Worm (Caenorhabditis elegans): ENCODE measurements around the gene fis-1.

The fis-1 gene

DNA sequence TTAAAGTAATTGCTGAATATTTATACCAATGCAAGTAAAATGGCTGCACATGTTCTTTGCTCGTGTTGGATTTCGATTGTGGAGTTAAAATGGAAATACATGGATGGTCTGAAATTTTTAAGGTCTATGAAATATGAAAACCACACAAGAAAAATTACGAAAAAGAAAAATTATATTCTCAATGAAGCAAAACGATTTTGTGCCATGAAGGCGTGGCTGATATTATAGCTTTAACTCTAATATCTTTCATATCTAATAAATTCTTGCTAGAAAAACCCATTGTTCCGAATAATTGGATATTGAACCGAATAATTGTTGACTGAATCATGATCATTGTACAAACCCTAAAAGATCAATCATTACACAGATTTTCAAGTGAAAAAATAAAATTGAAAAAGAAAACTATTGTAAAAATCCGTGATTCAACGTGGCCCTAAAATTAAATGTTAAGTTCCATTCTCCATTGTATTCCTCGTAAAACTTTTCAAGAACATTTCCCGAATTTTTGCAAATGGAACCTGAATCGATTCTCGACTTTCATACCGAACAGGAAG, at the start of gene fis-1, which contains the start of gene srx-95:
Gene fis-1, plus strand, starts transcription at position 504 of the 554 bp plus-strand sequence.
Gene srx-95, minus strand, starts transcription at position 101 of the 554 bp plus-strand sequence.
- no peak for TF ChIP-seq T22C8.4 (GFP tag; IDR thresholded peaks at IDR 0.05)
- no peak for TF ChIP-seq flt-1 (GFP tag; IDR thresholded peaks at IDR 0.05)

DNA sequence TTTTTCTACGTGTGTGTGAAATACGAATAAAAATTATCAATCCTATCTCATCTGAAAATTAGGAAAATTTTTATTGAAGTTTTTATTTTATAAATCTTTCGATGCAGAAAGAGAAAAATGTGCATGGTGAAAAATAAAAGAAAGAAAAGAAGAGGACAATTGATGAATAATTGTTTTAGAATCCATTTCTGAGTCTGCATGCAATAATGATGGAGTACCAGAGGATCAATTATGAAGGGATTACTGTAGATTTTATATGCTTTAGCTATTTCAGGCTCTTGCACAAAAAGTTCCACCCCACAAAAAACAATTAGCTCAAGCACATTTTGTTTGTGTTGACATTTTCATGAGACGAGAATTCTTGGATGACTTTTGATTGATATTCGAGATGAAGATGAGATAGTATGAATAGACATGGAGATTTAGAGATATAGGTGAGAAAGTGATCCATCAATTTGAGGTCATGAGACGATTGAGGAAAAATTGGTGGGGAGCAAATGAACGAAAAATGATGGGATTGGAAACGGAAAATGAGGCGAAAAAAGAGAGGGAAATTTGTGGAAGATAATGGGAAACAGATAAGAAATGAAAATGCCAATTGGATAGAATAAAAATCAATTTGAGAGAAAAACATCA, 49.3 kb upstream of the fis-1 start, which contains the start of gene rpy-1:
Gene rpy-1, minus strand, starts transcription at position 51 of the 636 bp plus-strand sequence.
- no peak for TF ChIP-seq ztf-29 (GFP tag; IDR thresholded peaks at IDR 0.05)

ce11 chrII:6706552-6707091, 48.4 kb upstream of the fis-1 start:
- TF ChIP-seq tab-1 (GFP tag; IDR thresholded peaks at IDR 0.05): no peak
- TF ChIP-seq med-1 (GFP tag; optimal IDR thresholded peaks at IDR 0.05; ENCODE audit: insufficient read depth): no peak
- no peak for TF ChIP-seq T22C8.4 (GFP tag; IDR thresholded peaks at IDR 0.05)
- TF ChIP-seq ztf-23 (GFP tag; IDR thresholded peaks at IDR 0.05): no peak
- no peak for TF ChIP-seq flt-1 (GFP tag; IDR thresholded peaks at IDR 0.05)
- TF ChIP-seq ref-1 (GFP tag; conservative IDR thresholded peaks at IDR 0.05): no peak
- TF ChIP-seq cog-1 (tag; optimal IDR thresholded peaks at IDR 0.05): no peak
- no peak for TF ChIP-seq klf-2 (GFP tag; conservative IDR thresholded peaks at IDR 0.05)
- no peak for TF ChIP-seq ztf-29 (GFP tag; IDR thresholded peaks at IDR 0.05)

DNA sequence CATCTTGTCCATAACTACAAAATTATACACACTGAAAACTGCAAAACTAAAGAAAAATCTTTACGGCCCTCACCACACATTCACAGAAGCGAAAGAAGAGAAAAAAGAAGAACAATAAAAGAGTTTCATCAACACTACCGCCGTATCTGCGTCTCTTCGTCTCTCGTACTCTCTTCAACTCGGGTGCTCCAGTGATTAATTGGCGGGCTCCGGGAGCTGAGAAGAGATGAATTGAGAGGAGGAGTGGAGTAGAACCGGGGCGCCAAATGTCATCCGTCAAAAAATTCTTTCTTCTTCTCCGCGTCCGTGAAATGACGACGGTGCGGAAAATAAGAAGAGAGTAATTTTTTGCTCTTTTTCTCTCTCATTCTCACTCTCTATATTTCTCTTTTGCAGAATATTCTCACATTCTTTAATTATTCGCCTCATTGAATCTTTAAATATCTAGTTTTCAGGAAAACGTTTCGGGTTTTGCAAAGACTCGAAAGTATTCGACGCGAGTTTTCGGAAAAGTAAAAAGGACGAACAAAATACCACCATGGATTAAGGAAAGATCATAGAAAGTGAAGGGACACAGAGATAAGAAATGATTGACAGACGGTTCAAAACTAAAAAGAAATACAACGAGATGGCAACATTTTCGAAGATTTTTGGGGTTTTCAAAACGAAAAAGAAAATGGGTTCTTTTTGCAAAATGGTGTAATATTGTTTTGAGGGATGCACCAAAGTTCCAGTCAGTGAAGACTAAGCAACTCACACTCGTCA, 47.3 kb upstream of the fis-1 start:
- TF ChIP-seq cog-1 (tag; optimal IDR thresholded peaks at IDR 0.05) (no peak), klf-2 (GFP tag; conservative IDR thresholded peaks at IDR 0.05) (no peak), T22C8.4 (GFP tag; IDR thresholded peaks at IDR 0.05) (no peak), ref-1 (GFP tag; conservative IDR thresholded peaks at IDR 0.05) (no peak), tab-1 (GFP tag; IDR thresholded peaks at IDR 0.05) (no peak), flt-1 (GFP tag; IDR thresholded peaks at IDR 0.05) (no peak), ztf-29 (GFP tag; IDR thresholded peaks at IDR 0.05) (no peak), med-1 (GFP tag; optimal IDR thresholded peaks at IDR 0.05; ENCODE audit: insufficient read depth) (no peak), ztf-23 (GFP tag; IDR thresholded peaks at IDR 0.05) (no peak)

DNA sequence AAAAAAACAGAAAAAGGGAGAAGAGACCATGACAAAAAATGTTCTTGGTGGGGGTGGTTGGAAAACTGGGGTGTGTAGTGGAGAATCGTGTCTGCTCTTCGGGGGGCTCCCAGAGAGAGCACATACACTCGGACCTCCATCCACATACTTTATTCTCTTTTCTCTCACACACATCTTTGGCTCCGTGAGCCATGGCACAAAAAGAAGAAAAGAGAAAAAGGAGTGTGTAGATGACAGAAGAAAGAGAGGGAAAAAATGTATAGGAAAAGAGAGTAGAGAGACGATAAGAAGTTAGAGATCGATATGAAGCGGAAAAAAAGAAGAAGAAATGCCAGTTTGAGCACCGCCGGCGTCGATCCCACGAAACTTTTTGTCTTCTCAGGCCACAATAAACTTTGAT, 46.0 kb upstream of the fis-1 start:
- no peak for TF ChIP-seq ztf-23 (GFP tag; IDR thresholded peaks at IDR 0.05)
- TF ChIP-seq tab-1 (GFP tag; IDR thresholded peaks at IDR 0.05): no peak
- TF ChIP-seq ztf-29 (GFP tag; IDR thresholded peaks at IDR 0.05): no peak
- TF ChIP-seq T22C8.4 (GFP tag; IDR thresholded peaks at IDR 0.05): no peak
- no peak for TF ChIP-seq cog-1 (tag; optimal IDR thresholded peaks at IDR 0.05)
- TF ChIP-seq klf-2 (GFP tag; conservative IDR thresholded peaks at IDR 0.05): no peak

DNA sequence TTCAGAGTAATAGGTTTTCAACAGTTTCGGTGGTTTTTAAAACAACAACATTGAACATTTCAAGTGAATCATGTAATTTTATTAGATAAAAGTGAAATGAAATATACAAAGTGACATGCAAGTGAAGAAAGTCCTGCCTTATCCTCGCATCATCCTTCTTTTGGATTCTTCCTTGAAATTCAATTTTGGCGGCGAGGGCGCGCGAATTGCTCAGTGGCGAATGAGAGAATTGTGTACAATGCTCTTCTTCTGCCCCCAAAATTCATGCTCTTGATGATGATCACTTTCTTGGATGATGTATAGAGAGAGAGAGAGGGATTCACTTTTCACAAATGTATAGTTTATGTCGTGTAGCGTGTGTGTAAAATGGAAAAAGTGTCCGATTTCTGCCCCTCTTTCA, 45.3 kb upstream of the fis-1 start:
- no peak for TF ChIP-seq ref-1 (GFP tag; conservative IDR thresholded peaks at IDR 0.05)
- TF ChIP-seq klf-2 (GFP tag; conservative IDR thresholded peaks at IDR 0.05): no peak
- TF ChIP-seq tab-1 (GFP tag; IDR thresholded peaks at IDR 0.05): no peak
- TF ChIP-seq ztf-29 (GFP tag; IDR thresholded peaks at IDR 0.05): no peak

- TF ChIP-seq ref-1 (GFP tag; conservative IDR thresholded peaks at IDR 0.05) (no peak), ztf-29 (GFP tag; IDR thresholded peaks at IDR 0.05) (no peak), cog-1 (tag; optimal IDR thresholded peaks at IDR 0.05) (no peak), ztf-23 (GFP tag; IDR thresholded peaks at IDR 0.05) (no peak; the same call in 1 of the 2 replicates), T22C8.4 (GFP tag; IDR thresholded peaks at IDR 0.05) (no peak), med-1 (GFP tag; optimal IDR thresholded peaks at IDR 0.05; ENCODE audit: insufficient read depth) (no peak), tab-1 (GFP tag; IDR thresholded peaks at IDR 0.05) (no peak), klf-2 (GFP tag; conservative IDR thresholded peaks at IDR 0.05) (no peak), flt-1 (GFP tag; IDR thresholded peaks at IDR 0.05) (no peak)
These were observed 44.4 kb upstream of the fis-1 start for ce11 chrII:6710596-6710995.

DNA sequence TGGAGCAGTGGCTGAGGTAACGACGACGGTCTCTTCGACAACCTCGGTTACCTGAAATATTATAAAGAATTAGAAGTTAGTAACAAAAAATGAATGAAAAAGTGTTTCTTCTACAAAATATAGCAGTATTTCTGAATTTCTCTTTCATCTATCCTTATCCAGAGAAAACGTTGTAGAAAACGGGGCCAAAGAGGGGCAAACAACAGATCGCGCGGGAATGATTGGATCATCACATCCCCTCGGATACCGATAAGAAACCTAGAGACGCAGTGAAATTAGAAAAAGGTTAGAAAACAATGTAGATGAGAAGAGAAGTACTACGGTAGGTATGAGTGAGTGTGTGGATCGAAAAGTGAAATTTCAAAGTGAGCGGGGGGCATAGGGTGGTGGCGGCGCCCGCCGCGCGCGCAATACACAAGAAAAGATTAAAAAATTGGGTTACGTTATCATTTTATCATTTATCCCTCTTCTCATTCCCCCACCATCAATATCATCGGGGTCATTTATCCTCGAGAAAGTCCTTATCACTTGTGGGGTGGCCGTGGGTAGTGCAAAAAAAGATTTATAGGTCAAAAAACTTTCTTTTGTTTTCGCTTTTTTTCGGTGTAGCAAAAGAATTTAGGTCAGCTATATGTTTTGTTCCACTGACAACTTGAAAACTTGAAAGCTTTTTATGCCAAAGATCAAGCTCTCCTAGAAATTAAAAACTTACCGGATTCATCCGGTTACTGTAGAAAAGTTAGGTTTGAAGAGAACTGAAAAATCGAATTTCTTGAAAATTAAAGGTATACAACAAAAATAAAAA, 42.6 kb upstream of the fis-1 start, which contains the start of the genes dpy-10 and T14B4.19:
Gene dpy-10, minus strand, starts transcription at position 51 of the 805 bp plus-strand sequence.
Gene T14B4.19, minus strand, starts transcription at position 755 of the 805 bp plus-strand sequence.
- TF ChIP-seq ztf-29 (GFP tag; IDR thresholded peaks at IDR 0.05) (no peak), flt-1 (GFP tag; IDR thresholded peaks at IDR 0.05) (no peak), tab-1 (GFP tag; IDR thresholded peaks at IDR 0.05) (no peak)

ce11 chrII:6713003-6713402, 42.0 kb upstream of the fis-1 start:
- TF ChIP-seq ztf-23 (GFP tag; IDR thresholded peaks at IDR 0.05): no peak
- TF ChIP-seq flt-1 (GFP tag; IDR thresholded peaks at IDR 0.05): no peak
- no peak for TF ChIP-seq cog-1 (tag; optimal IDR thresholded peaks at IDR 0.05)
- no peak for TF ChIP-seq T22C8.4 (GFP tag; IDR thresholded peaks at IDR 0.05)
- no peak for TF ChIP-seq med-1 (GFP tag; optimal IDR thresholded peaks at IDR 0.05; ENCODE audit: insufficient read depth)
- TF ChIP-seq tab-1 (GFP tag; IDR thresholded peaks at IDR 0.05): no peak
- no peak for TF ChIP-seq ref-1 (GFP tag; conservative IDR thresholded peaks at IDR 0.05)
- no peak for TF ChIP-seq klf-2 (GFP tag; conservative IDR thresholded peaks at IDR 0.05)
- TF ChIP-seq ztf-29 (GFP tag; IDR thresholded peaks at IDR 0.05): no peak
